Worm (Caenorhabditis elegans) whole organism, L4 larva: Measurements from ENCODE around the gene ztf-16.

Source experiments
- R02D3.7 ChIP-seq: fragments of 150-350 bp; sonication (generic microtip); optimal IDR thresholded peaks from 3 replicates; lab custom pipeline; 2014; ENCODE audit warnings: missing biosample characterization, missing genetic modification characterization
- egl-27 ChIP-seq: sonication (generic microtip); optimal IDR thresholded peaks from 3 replicates; lab custom pipeline; 2017; ENCODE audit warnings: missing biosample characterization, missing genetic modification reagents, missing genetic modification characterization
- nhr-28 ChIP-seq: fragments of 150-350 bp; optimal IDR thresholded peaks from 2 replicates; lab custom pipeline; 2014; ENCODE audit warnings: missing biosample characterization, missing genetic modification characterization
- nhr-41 ChIP-seq: fragments of 200-800 bp; sonication (Bioruptor generic); IDR thresholded peaks from 2 replicates; pipeline ENCODE4 v1.3.6; 2022; ENCODE audit warnings: missing genetic modification reagents, missing genetic modification characterization, missing compliant biosample characterization
- nhr-77 ChIP-seq: fragments of 150-350 bp; optimal IDR thresholded peaks from 2 replicates; lab custom pipeline; 2014; ENCODE audit warnings: missing biosample characterization, missing genetic modification characterization
- pha-4 ChIP-seq, 2 experiments: fragments of 150-350 bp in 1 of 2; fragments of 200-800 bp in 1 of 2; sonication (Bioruptor generic) in 1 of 2; IDR thresholded peaks in 1 of 2; optimal IDR thresholded peaks in 1 of 2; 2 replicates each; pipeline versions ENCODE4 v1.3.6 to Lab custom; 2014 to 2022; ENCODE audit warnings: missing genetic modification characterization in 2 of 2, missing genetic modification reagents in 2 of 2, missing biosample characterization in 1 of 2, missing compliant biosample characterization in 1 of 2
- sdz-12 ChIP-seq: fragments of 200-800 bp; sonication (Bioruptor generic); optimal IDR thresholded peaks from 2 replicates; lab custom pipeline; 2018; ENCODE audit warnings: mild to moderate bottlenecking, missing genetic modification characterization, missing compliant biosample characterization
- zip-11 ChIP-seq: fragments of 200-800 bp; sonication (Bioruptor generic); IDR thresholded peaks from 2 replicates; pipeline ENCODE4 v1.3.6; 2022; ENCODE audit warnings: missing genetic modification characterization, missing compliant biosample characterization

- TF ChIP-seq nhr-77 (tag; lab: Kevin White, UChicago) (no peak), sdz-12 (no peak), nhr-41 (GFP tag; lab: Robert Waterston, UW) (no peak), R02D3.7 (tag; lab: Kevin White, UChicago) (no peak), zip-11 (no peak), nhr-28 (tag; lab: Kevin White, UChicago) (no peak), pha-4 (GFP tag; IDR thresholded peaks at IDR 0.05; lab: Robert Waterston, UW) (no peak), pha-4 (tag; optimal IDR thresholded peaks at IDR 0.05; lab: Kevin White, UChicago) (no peak), egl-27 (no peak)
Observed at ce11 chrX:4787525-4787924, 23.8 kb downstream of the ztf-16 start.
